Worm (Caenorhabditis elegans) whole organism, L4 larva: ENCODE results near the gene R04A9.1.

Experiments used
- F26F4.8 ChIP-seq: fragments of 200-800 bp; sonication (Bioruptor generic); conservative IDR thresholded peaks from 2 replicates; pipeline ENCODE4 v1.3.6; 2022; ENCODE audit warnings: missing genetic modification characterization, missing compliant biosample characterization
- T20F7.1 ChIP-seq: fragments of 200-800 bp; sonication (Bioruptor generic); optimal IDR thresholded peaks from 2 replicates; lab custom pipeline; 2018; ENCODE audit warnings: mild to moderate bottlenecking, missing genetic modification characterization, missing compliant biosample characterization
- T26A8.4 ChIP-seq: fragments of 200-800 bp; sonication (Bioruptor generic); IDR thresholded peaks from 2 replicates; pipeline ENCODE4 v1.3.6; 2022; ENCODE audit warnings: missing genetic modification characterization, missing compliant biosample characterization
- Y48G9A.11 ChIP-seq: fragments of 200-800 bp; sonication (Bioruptor generic); IDR thresholded peaks from 2 replicates; pipeline ENCODE4 v1.3.6; 2022; ENCODE audit warnings: missing genetic modification reagents, missing genetic modification characterization, missing compliant biosample characterization
- Y5F2A.4 ChIP-seq: fragments of 200-800 bp; sonication (Bioruptor generic); optimal IDR thresholded peaks from 2 replicates; lab custom pipeline; 2018; ENCODE audit warnings: mild to moderate bottlenecking, missing genetic modification characterization, missing compliant biosample characterization
- Y75B8A.6 ChIP-seq: fragments of 200-800 bp; sonication (Bioruptor generic); IDR thresholded peaks from 2 replicates; pipeline ENCODE4 v1.3.6; 2022; ENCODE audit warnings: missing genetic modification reagents, missing genetic modification characterization, missing compliant biosample characterization
- ZK337.2 ChIP-seq: fragments of 200-800 bp; sonication (Bioruptor generic); IDR thresholded peaks from 2 replicates; pipeline ENCODE4 v1.3.6; 2022; ENCODE audit warnings: missing genetic modification reagents, missing genetic modification characterization, missing compliant biosample characterization
- ZK546.5 ChIP-seq, 2 experiments: sonication (generic microtip); optimal IDR thresholded peaks; 2 replicates each; lab custom pipeline; 2017; ENCODE audit warnings: missing biosample characterization in 2 of 2, missing genetic modification characterization in 2 of 2
- aly-2 ChIP-seq: sonication (generic microtip); optimal IDR thresholded peaks from 2 replicates; lab custom pipeline; 2018; ENCODE audit warnings: missing biosample characterization, missing genetic modification characterization
- ceh-28 ChIP-seq: fragments of 150-350 bp; optimal IDR thresholded peaks from 2 replicates; lab custom pipeline; 2014; ENCODE audit warnings: missing biosample characterization, missing genetic modification reagents, missing genetic modification characterization
- cey-2 ChIP-seq: sonication (generic microtip); optimal IDR thresholded peaks from 3 replicates; lab custom pipeline; 2017; ENCODE audit warnings: missing genetic modification characterization, mild to moderate bottlenecking, missing compliant biosample characterization, antibody characterized with exemption, borderline replicate concordance; ENCODE audit not compliant: insufficient read depth
- daf-8 ChIP-seq: fragments of 200-800 bp; sonication (Bioruptor generic); IDR thresholded peaks from 2 replicates; pipeline ENCODE4 v1.3.6; 2022; ENCODE audit warnings: missing genetic modification characterization, missing compliant biosample characterization
- egl-43 ChIP-seq: fragments of 200-800 bp; sonication (Bioruptor generic); IDR thresholded peaks from 2 replicates; pipeline ENCODE4 v1.3.6; 2022; ENCODE audit warnings: missing genetic modification reagents, missing genetic modification characterization, missing compliant biosample characterization
- fkh-10 ChIP-seq: fragments of 150-350 bp; optimal IDR thresholded peaks from 2 replicates; lab custom pipeline; 2014; ENCODE audit warnings: missing biosample characterization, missing genetic modification reagents, missing genetic modification characterization
- fos-1 ChIP-seq: fragments of 150-350 bp; optimal IDR thresholded peaks from 2 replicates; lab custom pipeline; 2014; ENCODE audit warnings: missing biosample characterization, missing genetic modification characterization
- hif-1 ChIP-seq, 2 experiments: sonication (generic microtip); optimal IDR thresholded peaks; 2 replicates each; lab custom pipeline; 2016 to 2017; ENCODE audit warnings: missing compliant biosample characterization in 2 of 2, missing genetic modification characterization in 2 of 2, missing genetic modification reagents in 2 of 2, missing genotype in 2 of 2, mild to moderate bottlenecking in 1 of 2
- hlh-30 ChIP-seq: sonication (generic microtip); optimal IDR thresholded peaks from 2 replicates; lab custom pipeline; 2017; ENCODE audit warnings: antibody characterized with exemption, mild to moderate bottlenecking, missing genetic modification characterization, missing compliant biosample characterization; ENCODE audit not compliant: insufficient read depth
- lin-1 ChIP-seq: fragments of 200-800 bp; sonication (Bioruptor generic); IDR thresholded peaks from 2 replicates; pipeline ENCODE4 v1.3.6; 2022; ENCODE audit warnings: missing genetic modification reagents, missing genetic modification characterization, missing compliant biosample characterization
- lin-13 ChIP-seq: fragments of 150-350 bp; optimal IDR thresholded peaks from 2 replicates; lab custom pipeline; 2014; ENCODE audit warnings: missing biosample characterization, missing genetic modification reagents, missing genetic modification characterization
- mdl-1 ChIP-seq, 2 experiments: fragments of 150-350 bp in 1 of 2; sonication (generic microtip) in 1 of 2; optimal IDR thresholded peaks; 2 replicates each; lab custom pipeline; 2014 to 2017; ENCODE audit warnings: missing biosample characterization in 2 of 2, missing genetic modification characterization in 2 of 2
- mdt-29 ChIP-seq: fragments of 200-800 bp; sonication (Bioruptor generic); IDR thresholded peaks from 2 replicates; pipeline ENCODE4 v1.3.6; 2022; ENCODE audit warnings: missing genetic modification reagents, missing genetic modification characterization, missing compliant biosample characterization
- nhr-102 ChIP-seq: sonication (generic microtip); optimal IDR thresholded peaks from 2 replicates; lab custom pipeline; 2016; ENCODE audit warnings: mild to moderate bottlenecking, missing genetic modification characterization, moderate library complexity, missing compliant biosample characterization
- nhr-11 ChIP-seq: fragments of 150-350 bp; optimal IDR thresholded peaks from 2 replicates; lab custom pipeline; 2014; ENCODE audit warnings: missing biosample characterization, missing genetic modification characterization
- nhr-111 ChIP-seq: fragments of 200-800 bp; sonication (Bioruptor generic); optimal IDR thresholded peaks from 2 replicates; lab custom pipeline; 2018; ENCODE audit warnings: mild to moderate bottlenecking, missing genetic modification characterization, missing compliant biosample characterization
- nhr-28 ChIP-seq: fragments of 150-350 bp; optimal IDR thresholded peaks from 2 replicates; lab custom pipeline; 2014; ENCODE audit warnings: missing biosample characterization, missing genetic modification characterization
- nhr-48 ChIP-seq: sonication (generic microtip); optimal IDR thresholded peaks from 2 replicates; lab custom pipeline; 2016; ENCODE audit warnings: mild to moderate bottlenecking, missing genetic modification characterization, missing compliant biosample characterization
- pha-4 ChIP-seq, 2 experiments: fragments of 150-350 bp in 1 of 2; fragments of 200-800 bp in 1 of 2; sonication (Bioruptor generic) in 1 of 2; IDR thresholded peaks in 1 of 2; optimal IDR thresholded peaks in 1 of 2; 2 replicates each; pipeline versions ENCODE4 v1.3.6 to Lab custom; 2014 to 2022; ENCODE audit warnings: missing genetic modification characterization in 2 of 2, missing genetic modification reagents in 2 of 2, missing biosample characterization in 1 of 2, missing compliant biosample characterization in 1 of 2
- pqm-1 ChIP-seq: sonication (generic microtip); optimal IDR thresholded peaks from 2 replicates; lab custom pipeline; 2017; ENCODE audit warnings: missing biosample characterization, missing genetic modification characterization
- rbr-2 ChIP-seq: sonication (generic microtip); optimal IDR thresholded peaks from 2 replicates; lab custom pipeline; 2016; ENCODE audit warnings: missing genotype, missing genetic modification characterization, missing compliant biosample characterization
- snpc-1.2 ChIP-seq: fragments of 200-800 bp; sonication (Bioruptor generic); IDR thresholded peaks from 2 replicates; pipeline ENCODE4 v1.3.6; 2022; ENCODE audit warnings: missing genetic modification reagents, missing genetic modification characterization, missing compliant biosample characterization
- snpc-4 ChIP-seq: fragments of 150-350 bp; optimal IDR thresholded peaks from 2 replicates; lab custom pipeline; 2014; ENCODE audit warnings: missing biosample characterization, missing genetic modification characterization
- tag-97 ChIP-seq: fragments of 200-800 bp; sonication (Bioruptor generic); IDR thresholded peaks from 2 replicates; pipeline ENCODE4 v1.3.6; 2022; ENCODE audit warnings: missing genetic modification characterization, missing compliant biosample characterization
- unc-130 ChIP-seq: sonication (generic microtip); optimal IDR thresholded peaks from 2 replicates; lab custom pipeline; 2016; ENCODE audit warnings: missing genetic modification reagents, missing genetic modification characterization, missing compliant biosample characterization
- unc-39 ChIP-seq: sonication (generic microtip); optimal IDR thresholded peaks from 2 replicates; lab custom pipeline; 2017; ENCODE audit warnings: missing biosample characterization, missing genetic modification characterization
- vab-7 ChIP-seq: fragments of 200-800 bp; sonication (Bioruptor generic); IDR thresholded peaks from 2 replicates; pipeline ENCODE4 v1.3.6; 2022; ENCODE audit warnings: missing genetic modification reagents, missing genetic modification characterization, missing compliant biosample characterization
- zfp-3 ChIP-seq: fragments of 200-800 bp; sonication (Bioruptor generic); conservative IDR thresholded peaks from 2 replicates; pipeline ENCODE4 v1.3.6; 2022; ENCODE audit warnings: missing genetic modification reagents, missing genetic modification characterization, missing compliant biosample characterization
- zip-11 ChIP-seq: fragments of 200-800 bp; sonication (Bioruptor generic); IDR thresholded peaks from 2 replicates; pipeline ENCODE4 v1.3.6; 2022; ENCODE audit warnings: missing genetic modification characterization, missing compliant biosample characterization
- zip-2 ChIP-seq: fragments of 150-350 bp; optimal IDR thresholded peaks from 2 replicates; lab custom pipeline; 2014; ENCODE audit warnings: missing biosample characterization, missing genetic modification characterization

R04A9.1 gene

ce11 chrX:410073-410572 is 5.4 kb downstream of the R04A9.1 start (continued):
- TF ChIP-seq nhr-48 (tag; lab: Kevin White, UChicago) (peak; percentile 88), lin-1 (peak; percentile 65), zip-11 (GFP tag; lab: Robert Waterston, UW) (no peak), pqm-1 (tag; lab: Kevin White, UChicago) (no peak), zfp-3 (GFP tag; lab: Robert Waterston, UW) (peak; percentile 84), nhr-28 (tag; lab: Kevin White, UChicago) (peak; percentile 84), unc-39 (no peak), nhr-11 (peak; percentile 81), hlh-30 (tag; lab: Kevin White, UChicago) (peak; percentile 83), unc-130 (GFP tag; lab: Kevin White, UChicago) (peak; percentile 48), daf-8 (GFP tag; lab: Robert Waterston, UW) (no peak), fos-1 (tag; lab: Kevin White, UChicago) (peak; percentile 67), ZK546.5 (tag; optimal IDR thresholded peaks at IDR 0.05; lab: Kevin White, UChicago) (peak in 1 of 2 experiments; percentile 26), vab-7 (peak; percentile 81), nhr-111 (peak; percentile 44), fkh-10 (GFP tag; lab: Kevin White, UChicago) (peak; percentile 72), aly-2 (no peak), snpc-4 (tag; lab: Kevin White, UChicago) (no peak), cey-2 (tag; lab: Kevin White, UChicago) (no peak), ZK337.2 (0 out of 2 replicates have a peak, but pooled peaks have one; percentile 53), Y48G9A.11 (peak; percentile 74)

ce11 chrX:421407-421784 is 16.7 kb downstream of the R04A9.1 start, which contains the start of gene col-19:
Gene col-19, plus strand, starts transcription at chrX:421707.
- no peak for TF ChIP-seq hif-1 (tag; optimal IDR thresholded peaks at IDR 0.05; lab: Kevin White, UChicago)
- TF ChIP-seq F26F4.8, result no peak
- no peak for TF ChIP-seq egl-43 (GFP tag; lab: Robert Waterston, UW)
- no peak for TF ChIP-seq rbr-2 (tag; lab: Kevin White, UChicago)
- no peak for TF ChIP-seq T20F7.1 (GFP tag; lab: Kevin White, UChicago)
- no peak for TF ChIP-seq Y5F2A.4
- TF ChIP-seq tag-97 (GFP tag; lab: Robert Waterston, UW), result no peak
- no peak for TF ChIP-seq zip-11 (GFP tag; lab: Robert Waterston, UW)
- TF ChIP-seq zfp-3 (GFP tag; lab: Robert Waterston, UW), result no peak
- no peak for TF ChIP-seq ceh-28 (tag; lab: Kevin White, UChicago)
- TF ChIP-seq T26A8.4 (GFP tag; lab: Robert Waterston, UW), result no peak
- no peak for TF ChIP-seq Y75B8A.6 (GFP tag; lab: Robert Waterston, UW)
- TF ChIP-seq zip-2 (tag; lab: Kevin White, UChicago), result no peak
- TF ChIP-seq nhr-102 (tag; lab: Kevin White, UChicago), result no peak
- no peak for TF ChIP-seq mdl-1 (tag; optimal IDR thresholded peaks at IDR 0.05; lab: Kevin White, UChicago)
- TF ChIP-seq pha-4 (GFP tag; IDR thresholded peaks at IDR 0.05; lab: Robert Waterston, UW), result no peak
- no peak for TF ChIP-seq pha-4 (tag; optimal IDR thresholded peaks at IDR 0.05; lab: Kevin White, UChicago)
- TF ChIP-seq snpc-1.2 (GFP tag; lab: Robert Waterston, UW), result no peak
- no peak for TF ChIP-seq hlh-30 (tag; lab: Kevin White, UChicago)
- TF ChIP-seq mdt-29, result no peak
- no peak for TF ChIP-seq lin-13 (GFP tag; lab: Kevin White, UChicago)
